Fruit fly (Drosophila melanogaster) whole organism, embryonic: ENCODE data around the gene Cpr30B.

ENCODE experiments used
- Atf6 ChIP-seq: fragments of 200-800 bp; sonication (Bioruptor generic); IDR thresholded peaks from 2 replicates; pipeline ENCODE4 v1.3.6; 2022; ENCODE audit warnings: missing biosample characterization, missing genetic modification characterization
- Blimp-1 ChIP-seq: fragments of 200-800 bp; sonication (Bioruptor generic); optimal IDR thresholded peaks from 3 replicates; lab custom pipeline; 2018; ENCODE audit warnings: missing biosample characterization, missing genetic modification characterization, mild to moderate bottlenecking, moderate library complexity, missing genetic modification reagents
- CG11504 ChIP-seq: fragments of 200-800 bp; sonication (Bioruptor generic); optimal IDR thresholded peaks from 3 replicates; lab custom pipeline; 2019; ENCODE audit warnings: missing biosample characterization, mild to moderate bottlenecking, missing genetic modification characterization, moderate library complexity
- CG11695 ChIP-seq: fragments of 200-800 bp; sonication (Bioruptor generic); IDR thresholded peaks from 3 replicates; pipeline ENCODE4 v1.3.6; 2022; ENCODE audit warnings: missing biosample characterization, missing genetic modification characterization
- CG1233 ChIP-seq: fragments of 200-800 bp; sonication (Bioruptor generic); optimal IDR thresholded peaks from 4 replicates; lab custom pipeline; 2018; ENCODE audit warnings: missing biosample characterization, mild to moderate bottlenecking, missing genetic modification characterization
- CG13287 ChIP-seq: fragments of 200-800 bp; sonication (Bioruptor generic); IDR thresholded peaks from 2 replicates; pipeline ENCODE4 v1.3.6; 2022; ENCODE audit warnings: missing biosample characterization, missing genetic modification characterization; ENCODE audit not compliant: partially characterized antibody
- CG13424 ChIP-seq: fragments of 200-800 bp; sonication (Bioruptor generic); optimal IDR thresholded peaks from 2 replicates; lab custom pipeline; 2019; ENCODE audit warnings: missing biosample characterization, mild to moderate bottlenecking, missing genetic modification characterization, moderate library complexity
- CG14667 ChIP-seq: fragments of 200-800 bp; sonication (Bioruptor generic); IDR thresholded peaks from 2 replicates; pipeline ENCODE4 v1.3.6; 2022; ENCODE audit warnings: missing biosample characterization, missing genetic modification characterization
- CG15479 ChIP-seq: fragments of 200-800 bp; sonication (Bioruptor generic); optimal IDR thresholded peaks from 3 replicates; lab custom pipeline; 2019; ENCODE audit warnings: missing biosample characterization, mild to moderate bottlenecking, missing genetic modification characterization, moderate library complexity
- CG17912 ChIP-seq: fragments of 200-800 bp; sonication (Bioruptor generic); optimal IDR thresholded peaks from 2 replicates; lab custom pipeline; 2018; ENCODE audit warnings: missing biosample characterization, mild to moderate bottlenecking, missing genetic modification characterization
- CG2116 ChIP-seq: fragments of 200-800 bp; sonication (Bioruptor generic); optimal IDR thresholded peaks from 3 replicates; lab custom pipeline; 2018; ENCODE audit warnings: missing biosample characterization, mild to moderate bottlenecking, missing genetic modification characterization
- CG2678 ChIP-seq: fragments of 200-800 bp; sonication (Bioruptor generic); optimal IDR thresholded peaks from 3 replicates; lab custom pipeline; 2019; ENCODE audit warnings: missing biosample characterization, mild to moderate bottlenecking, missing genetic modification characterization, moderate library complexity
- CG31388 ChIP-seq: fragments of 200-800 bp; sonication (Bioruptor generic); optimal IDR thresholded peaks from 2 replicates; lab custom pipeline; 2016; ENCODE audit warnings: missing biosample characterization, missing genetic modification characterization
- CG32772 ChIP-seq: fragments of 200-800 bp; sonication (Bioruptor generic); IDR thresholded peaks from 2 replicates; pipeline ENCODE4 v1.3.6; 2022; ENCODE audit warnings: missing biosample characterization, missing genetic modification characterization
- CG3838 ChIP-seq: fragments of 200-800 bp; sonication (Bioruptor generic); optimal IDR thresholded peaks from 3 replicates; lab custom pipeline; 2016; ENCODE audit warnings: missing biosample characterization, missing genetic modification characterization
- CG4360 ChIP-seq: fragments of 200-800 bp; sonication (Bioruptor generic); IDR thresholded peaks from 2 replicates; pipeline ENCODE4 v1.3.6; 2022; ENCODE audit warnings: missing biosample characterization, missing genetic modification characterization
- CG4730 ChIP-seq: fragments of 200-800 bp; sonication (Bioruptor generic); IDR thresholded peaks from 2 replicates; pipeline ENCODE4 v1.3.6; 2022; ENCODE audit warnings: missing biosample characterization, missing genetic modification characterization
- CG5180 ChIP-seq: fragments of 200-800 bp; sonication (Bioruptor generic); optimal IDR thresholded peaks from 3 replicates; lab custom pipeline; 2017; ENCODE audit warnings: missing biosample characterization, missing genetic modification characterization, mild to moderate bottlenecking, moderate library complexity, missing genetic modification reagents
- CG6654 ChIP-seq: fragments of 200-800 bp; sonication (Bioruptor generic); optimal IDR thresholded peaks from 2 replicates; lab custom pipeline; 2017; ENCODE audit warnings: missing biosample characterization, mild to moderate bottlenecking, missing genetic modification characterization
- CrebB ChIP-seq: fragments of 200-800 bp; sonication (Bioruptor generic); optimal IDR thresholded peaks from 3 replicates; lab custom pipeline; 2018; ENCODE audit warnings: missing biosample characterization, mild to moderate bottlenecking, missing genetic modification characterization
- Kr ChIP-seq: fragments of 200-800 bp; sonication (Bioruptor generic); optimal IDR thresholded peaks from 2 replicates; lab custom pipeline; 2017; ENCODE audit warnings: missing biosample characterization, mild to moderate bottlenecking, missing genetic modification characterization
- Mad ChIP-seq: fragments of 200-800 bp; sonication (Bioruptor generic); optimal IDR thresholded peaks from 2 replicates; lab custom pipeline; 2016; ENCODE audit warnings: missing biosample characterization, missing genetic modification characterization
- NC2α ChIP-seq: fragments of 200-800 bp; sonication (Bioruptor generic); optimal IDR thresholded peaks from 2 replicates; lab custom pipeline; 2016; ENCODE audit warnings: missing biosample characterization, missing genetic modification characterization
- Oli ChIP-seq: fragments of 200-800 bp; sonication (Bioruptor generic); optimal IDR thresholded peaks from 2 replicates; lab custom pipeline; 2018; ENCODE audit warnings: missing biosample characterization, mild to moderate bottlenecking, missing genetic modification characterization, moderate library complexity
- Rfx ChIP-seq: fragments of 200-800 bp; sonication (Bioruptor generic); IDR thresholded peaks from 2 replicates; pipeline ENCODE4 v1.3.6; 2022; ENCODE audit warnings: missing biosample characterization, missing genetic modification characterization
- Rx ChIP-seq: fragments of 200-800 bp; sonication (Bioruptor generic); IDR thresholded peaks from 2 replicates; pipeline ENCODE4 v1.3.6; 2022; ENCODE audit warnings: missing biosample characterization, missing genetic modification characterization
- Spps ChIP-seq: fragments of 200-800 bp; sonication (Bioruptor generic); optimal IDR thresholded peaks from 2 replicates; lab custom pipeline; 2018; ENCODE audit warnings: missing biosample characterization, mild to moderate bottlenecking, missing genetic modification characterization
- Trl ChIP-seq, 3 experiments: fragments of >200 bp in 2 of 3; fragments of 200-800 bp in 1 of 3; sonication (Bioruptor generic) in 1 of 3; optimal IDR thresholded peaks; 2 replicates in 1 of 3; 3 replicates in 2 of 3; lab custom pipeline; 2016 to 2017; ENCODE audit warnings: missing biosample characterization in 1 of 3, missing genetic modification characterization in 1 of 3
- Vsx1 ChIP-seq: fragments of 200-800 bp; sonication (Bioruptor generic); optimal IDR thresholded peaks from 2 replicates; lab custom pipeline; 2017; ENCODE audit warnings: missing biosample characterization, mild to moderate bottlenecking, missing genetic modification characterization, missing genetic modification reagents
- ac ChIP-seq: fragments of 200-800 bp; sonication (Bioruptor generic); optimal IDR thresholded peaks from 3 replicates; lab custom pipeline; 2017; ENCODE audit warnings: missing biosample characterization, mild to moderate bottlenecking, missing genetic modification characterization
- ase ChIP-seq: fragments of 200-800 bp; sonication (Bioruptor generic); IDR thresholded peaks from 3 replicates; pipeline ENCODE4 v1.3.6; 2022; ENCODE audit warnings: missing biosample characterization, missing genetic modification characterization
- az2 ChIP-seq: fragments of 200-800 bp; sonication (Bioruptor generic); optimal IDR thresholded peaks from 3 replicates; lab custom pipeline; 2016; ENCODE audit warnings: missing biosample characterization, missing genetic modification characterization
- br ChIP-seq: fragments of >200 bp; optimal IDR thresholded peaks from 2 replicates; lab custom pipeline; 2017
- exex ChIP-seq: fragments of 200-800 bp; sonication (Bioruptor generic); optimal IDR thresholded peaks from 4 replicates; lab custom pipeline; 2018; ENCODE audit warnings: missing biosample characterization, mild to moderate bottlenecking, missing genetic modification characterization, moderate library complexity
- fd96Cb ChIP-seq: fragments of 200-800 bp; sonication (Bioruptor generic); optimal IDR thresholded peaks from 2 replicates; lab custom pipeline; 2018; ENCODE audit warnings: missing biosample characterization, mild to moderate bottlenecking, missing genetic modification characterization, moderate library complexity
- gfzf ChIP-seq: fragments of 200-800 bp; sonication (Bioruptor generic); optimal IDR thresholded peaks from 2 replicates; lab custom pipeline; 2016; ENCODE audit warnings: missing biosample characterization, mild to moderate bottlenecking, missing genetic modification characterization, moderate library complexity
- grn ChIP-seq: fragments of 200-800 bp; sonication (Bioruptor generic); optimal IDR thresholded peaks from 3 replicates; lab custom pipeline; 2017; ENCODE audit warnings: missing biosample characterization, missing genetic modification characterization
- gt ChIP-seq: fragments of 200-800 bp; sonication (Bioruptor generic); IDR thresholded peaks from 2 replicates; pipeline ENCODE4 v1.3.6; 2022; ENCODE audit warnings: missing biosample characterization, missing genetic modification characterization
- insv ChIP-seq, 2 experiments: fragments of 200-800 bp; sonication (Bioruptor generic); optimal IDR thresholded peaks; 3 replicates each; lab custom pipeline; 2016 to 2018; ENCODE audit warnings: missing biosample characterization in 2 of 2, missing genetic modification characterization in 2 of 2
- ken ChIP-seq: fragments of 200-800 bp; sonication (Bioruptor generic); IDR thresholded peaks from 3 replicates; pipeline ENCODE4 v1.3.6; 2022; ENCODE audit warnings: missing biosample characterization, missing genetic modification characterization
- klu ChIP-seq: fragments of 200-800 bp; sonication (Bioruptor generic); IDR thresholded peaks from 2 replicates; pipeline ENCODE4 v1.3.6; 2022; ENCODE audit warnings: missing biosample characterization, missing genetic modification characterization
- kni ChIP-seq: fragments of 200-800 bp; sonication (Bioruptor generic); optimal IDR thresholded peaks from 3 replicates; lab custom pipeline; 2017; ENCODE audit warnings: mild to moderate bottlenecking, missing biosample characterization, missing genetic modification reagents, missing genetic modification characterization
- lov ChIP-seq, 2 experiments: fragments of 200-800 bp in 1 of 2; fragments of >200 bp in 1 of 2; sonication (Bioruptor generic) in 1 of 2; IDR thresholded peaks in 1 of 2; optimal IDR thresholded peaks in 1 of 2; 2 replicates in 1 of 2; 3 replicates in 1 of 2; pipeline versions ENCODE4 v1.3.6 to Lab custom; 2017 to 2022; ENCODE audit warnings: missing biosample characterization in 1 of 2, missing genetic modification characterization in 1 of 2
- maf-S ChIP-seq: fragments of 200-800 bp; sonication (Bioruptor generic); optimal IDR thresholded peaks from 2 replicates; lab custom pipeline; 2016; ENCODE audit warnings: missing biosample characterization, missing genetic modification characterization
- oc ChIP-seq: fragments of 200-800 bp; sonication (Bioruptor generic); optimal IDR thresholded peaks from 2 replicates; lab custom pipeline; 2018; ENCODE audit warnings: missing biosample characterization, mild to moderate bottlenecking, missing genetic modification characterization, moderate library complexity
- sens-2 ChIP-seq: fragments of 200-800 bp; sonication (Bioruptor generic); IDR thresholded peaks from 2 replicates; pipeline ENCODE4 v1.3.6; 2022; ENCODE audit warnings: missing biosample characterization, missing genetic modification characterization
- sqz ChIP-seq: fragments of 200-800 bp; sonication (Bioruptor generic); optimal IDR thresholded peaks from 3 replicates; lab custom pipeline; 2018; ENCODE audit warnings: missing biosample characterization, mild to moderate bottlenecking, missing genetic modification characterization
- stwl ChIP-seq: fragments of 200-800 bp; sonication (Bioruptor generic); optimal IDR thresholded peaks from 3 replicates; lab custom pipeline; 2018; ENCODE audit warnings: missing biosample characterization, mild to moderate bottlenecking, missing genetic modification characterization, moderate library complexity
- tll ChIP-seq, 2 experiments: fragments of 200-800 bp in 1 of 2; fragments of >200 bp in 1 of 2; sonication (Bioruptor generic) in 1 of 2; optimal IDR thresholded peaks; 2 replicates each; lab custom pipeline; 2017 to 2019; ENCODE audit warnings: missing biosample characterization in 2 of 2, missing genetic modification characterization in 2 of 2, mild to moderate bottlenecking in 1 of 2, moderate library complexity in 1 of 2
- zen ChIP-seq: fragments of 200-800 bp; sonication (Bioruptor generic); optimal IDR thresholded peaks from 3 replicates; lab custom pipeline; 2018; ENCODE audit warnings: missing biosample characterization, mild to moderate bottlenecking, missing genetic modification characterization, moderate library complexity

Cpr30B gene

dm6 chr2L:9584098-9584703 is 41.5 kb downstream of the Cpr30B start:
- no peak for TF ChIP-seq Oli
- no peak for TF ChIP-seq CG11695 (GFP tag; lab: Robert Waterston, UW)
- no peak for TF ChIP-seq CG5180 (GFP tag; lab: Kevin White, UChicago)
- peak; percentile 5 for TF ChIP-seq CG15479 (GFP tag; lab: Kevin White, UChicago)
- TF ChIP-seq zen, result peak; percentile 40
- TF ChIP-seq grn (GFP tag; lab: Kevin White, UChicago), result peak; percentile 95
- no peak for TF ChIP-seq Rfx (GFP tag; lab: Robert Waterston, UW)
- TF ChIP-seq CG32772, result no peak
- TF ChIP-seq ac (GFP tag; lab: Kevin White, UChicago), result peak; percentile 17
- TF ChIP-seq Atf6 (GFP tag; lab: Robert Waterston, UW), result no peak
- no peak for TF ChIP-seq CG17912 (GFP tag; lab: Kevin White, UChicago)
- TF ChIP-seq CG4360, result peak; percentile 70
- no peak for TF ChIP-seq Trl (optimal IDR thresholded peaks at IDR 0.05; lab: Kevin White, UChicago)
- no peak for TF ChIP-seq Trl (GFP tag; optimal IDR thresholded peaks at IDR 0.05; lab: Kevin White, UChicago)
- TF ChIP-seq sqz (GFP tag; lab: Kevin White, UChicago), result peak; percentile 61
- TF ChIP-seq tll (GFP tag; optimal IDR thresholded peaks at IDR 0.05; lab: Kevin White, UChicago), result peak in 1 of 2 experiments; percentile 94
- TF ChIP-seq oc, result peak; percentile 46
- TF ChIP-seq CG2116, result no peak
- no peak for TF ChIP-seq gt (GFP tag; lab: Robert Waterston, UW)
- TF ChIP-seq Rx, result no peak
- no peak for TF ChIP-seq CrebB (tag; lab: Kevin White, UChicago)
- peak in 1 of 2 experiments; percentile 71 for TF ChIP-seq insv (GFP tag; optimal IDR thresholded peaks at IDR 0.05; lab: Kevin White, UChicago)

DNA sequence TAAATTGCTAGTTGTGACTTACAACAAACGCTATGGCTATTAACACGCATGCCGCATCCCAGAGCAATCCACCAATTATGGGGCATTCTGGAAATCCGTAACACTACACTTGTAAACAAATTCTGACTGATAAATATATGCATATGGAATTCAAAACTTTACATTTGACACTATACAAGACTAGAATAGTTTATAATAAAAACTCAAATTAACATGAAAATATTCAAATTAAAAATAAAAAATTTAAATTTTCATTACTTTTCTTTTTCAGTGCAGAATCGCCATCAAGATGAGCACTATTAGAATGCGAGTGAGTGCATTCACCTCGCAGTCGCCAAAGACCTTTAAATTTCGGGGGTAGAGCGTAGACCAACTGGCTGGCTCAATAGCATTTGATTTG is 43.3 kb downstream of the Cpr30B start:
- TF ChIP-seq CG14667, result no peak
- no peak for TF ChIP-seq NC2α
- no peak for TF ChIP-seq exex (tag; lab: Kevin White, UChicago)
- no peak for TF ChIP-seq klu (GFP tag; lab: Robert Waterston, UW)
- no peak for TF ChIP-seq CG4730 (GFP tag; lab: Robert Waterston, UW)
- TF ChIP-seq maf-S, result no peak
- no peak for TF ChIP-seq lov (optimal IDR thresholded peaks at IDR 0.05; lab: Kevin White, UChicago)
- TF ChIP-seq lov (GFP tag; IDR thresholded peaks at IDR 0.05; lab: Robert Waterston, UW), result no peak
- TF ChIP-seq stwl, result no peak
- no peak for TF ChIP-seq sens-2 (GFP tag; lab: Robert Waterston, UW)
- TF ChIP-seq Mad (GFP tag; lab: Kevin White, UChicago), result no peak
- TF ChIP-seq CG2678 (tag; lab: Kevin White, UChicago), result no peak
- TF ChIP-seq Kr, result no peak
- no peak for TF ChIP-seq Vsx1 (GFP tag; lab: Kevin White, UChicago)
- peak; percentile 39 for TF ChIP-seq fd96Cb (tag; lab: Kevin White, UChicago)
- TF ChIP-seq CG13424 (tag; lab: Kevin White, UChicago), result peak; percentile 26
- TF ChIP-seq ase (GFP tag; lab: Robert Waterston, UW), result no peak
- no peak for TF ChIP-seq CG1233 (GFP tag; lab: Kevin White, UChicago)
- TF ChIP-seq Blimp-1 (GFP tag; lab: Kevin White, UChicago), result peak; percentile 61
- no peak for TF ChIP-seq CG31388 (GFP tag; lab: Kevin White, UChicago)
- TF ChIP-seq az2 (GFP tag; lab: Kevin White, UChicago), result no peak
- no peak for TF ChIP-seq br (lab: Kevin White, UChicago)
- TF ChIP-seq CG3838, result no peak
- TF ChIP-seq Spps (tag; lab: Kevin White, UChicago), result peak; percentile 49
- no peak for TF ChIP-seq kni (GFP tag; lab: Kevin White, UChicago)
- TF ChIP-seq gfzf, result no peak
- no peak for TF ChIP-seq CG6654 (GFP tag; lab: Kevin White, UChicago)
- TF ChIP-seq CG13287, result no peak
- no peak for TF ChIP-seq ken (GFP tag; lab: Robert Waterston, UW)
- TF ChIP-seq CG11504 (tag; lab: Kevin White, UChicago), result no peak
